Worm (Caenorhabditis elegans): Measurements from ENCODE around the gene F38B2.6.
A peak's percentile ranks its signal among the peaks of the same experiment; 100 is the strongest.

F38B2.6 gene

DNA sequence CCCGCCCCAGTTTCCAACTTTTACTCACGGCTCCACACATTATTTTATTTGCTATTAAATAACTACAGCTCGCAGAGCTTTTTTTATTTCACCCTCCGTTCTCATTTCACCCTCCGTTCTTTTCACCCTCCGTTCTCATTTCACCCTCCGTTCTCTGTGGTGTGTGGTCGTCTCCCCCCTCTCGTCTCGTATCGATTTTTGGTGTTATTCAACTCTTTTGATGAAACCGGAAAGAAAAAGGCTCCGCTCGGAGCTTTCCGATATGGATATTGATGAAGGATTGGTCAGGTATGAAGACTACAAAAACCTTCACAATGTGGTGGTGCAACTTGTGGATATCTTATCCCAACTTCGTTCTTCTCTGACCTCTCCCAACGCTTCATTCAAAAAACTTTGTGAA, 9.5 kb upstream of the F38B2.6 start:
- TF ChIP-seq nhr-76 (tag; optimal IDR thresholded peaks at IDR 0.05) (no peak), lin-39 (tag; optimal IDR thresholded peaks at IDR 0.05) (no peak), egl-5 (tag; optimal IDR thresholded peaks at IDR 0.05) (no peak), ztf-11 (tag; optimal IDR thresholded peaks at IDR 0.05) (no peak), nhr-25 (tag; optimal IDR thresholded peaks at IDR 0.05) (no peak), ceh-28 (tag; optimal IDR thresholded peaks at IDR 0.05) (no peak), lsy-12 (tag; optimal IDR thresholded peaks at IDR 0.05) (no peak), pqm-1 (tag; optimal IDR thresholded peaks at IDR 0.05) (no peak), unc-39 (tag; optimal IDR thresholded peaks at IDR 0.05) (no peak), nhr-67 (tag; optimal IDR thresholded peaks at IDR 0.05) (no peak), elt-2 (tag; optimal IDR thresholded peaks at IDR 0.05) (no peak), R02D3.7 (tag; optimal IDR thresholded peaks at IDR 0.05) (no peak), nhr-11 (tag; optimal IDR thresholded peaks at IDR 0.05) (no peak), hmg-11 (tag; optimal IDR thresholded peaks at IDR 0.05) (no peak)

ce11 chrX:11289925-11290324, 8.9 kb upstream of the F38B2.6 start:
- TF ChIP-seq nhr-28 (tag; optimal IDR thresholded peaks at IDR 0.05) (no peak), nhr-77 (tag; optimal IDR thresholded peaks at IDR 0.05) (no peak), ZK546.5 (tag; optimal IDR thresholded peaks at IDR 0.05) (no peak), aly-2 (tag; optimal IDR thresholded peaks at IDR 0.05) (no peak), egl-27 (tag; optimal IDR thresholded peaks at IDR 0.05) (no peak), eor-1 (tag; optimal IDR thresholded peaks at IDR 0.05) (no peak), skn-1 (tag; optimal IDR thresholded peaks at IDR 0.05) (no peak), ceh-16 (tag; optimal IDR thresholded peaks at IDR 0.05) (no peak), lsy-12 (tag; optimal IDR thresholded peaks at IDR 0.05) (no peak), nhr-25 (tag; optimal IDR thresholded peaks at IDR 0.05) (no peak), jun-1 (tag; optimal IDR thresholded peaks at IDR 0.05) (peak; percentile 6), lin-39 (tag; optimal IDR thresholded peaks at IDR 0.05) (no peak), pha-4 (tag; optimal IDR thresholded peaks at IDR 0.05) (no peak), ceh-9 (tag; optimal IDR thresholded peaks at IDR 0.05) (no peak), snpc-4 (tag; optimal IDR thresholded peaks at IDR 0.05) (no peak), ztf-11 (tag; optimal IDR thresholded peaks at IDR 0.05) (no peak), elt-2 (tag; optimal IDR thresholded peaks at IDR 0.05) (peak; percentile 86), sea-2 (GFP tag; optimal IDR thresholded peaks at IDR 0.05) (no peak), zag-1 (tag; optimal IDR thresholded peaks at IDR 0.05) (no peak), fkh-10 (GFP tag; optimal IDR thresholded peaks at IDR 0.05) (no peak), pqm-1 (tag; optimal IDR thresholded peaks at IDR 0.05) (peak; percentile 59), nhr-67 (tag; optimal IDR thresholded peaks at IDR 0.05) (no peak)

- TF ChIP-seq pha-4 (tag; optimal IDR thresholded peaks at IDR 0.05) (no peak), nhr-28 (tag; optimal IDR thresholded peaks at IDR 0.05) (no peak), hmg-11 (tag; optimal IDR thresholded peaks at IDR 0.05) (no peak), elt-1 (tag; optimal IDR thresholded peaks at IDR 0.05) (no peak), aly-2 (tag; optimal IDR thresholded peaks at IDR 0.05) (no peak), egl-27 (tag; optimal IDR thresholded peaks at IDR 0.05) (no peak), lin-15B (tag; optimal IDR thresholded peaks at IDR 0.05) (no peak), mdl-1 (tag; optimal IDR thresholded peaks at IDR 0.05) (no peak), unc-39 (tag; optimal IDR thresholded peaks at IDR 0.05) (no peak), R02D3.7 (tag; optimal IDR thresholded peaks at IDR 0.05) (no peak), nhr-12 (tag; optimal IDR thresholded peaks at IDR 0.05) (no peak), ceh-16 (tag; optimal IDR thresholded peaks at IDR 0.05) (no peak), nhr-11 (tag; optimal IDR thresholded peaks at IDR 0.05) (no peak), mml-1 (tag; optimal IDR thresholded peaks at IDR 0.05) (no peak), nhr-67 (tag; optimal IDR thresholded peaks at IDR 0.05) (no peak), daf-12 (tag; optimal IDR thresholded peaks at IDR 0.05) (no peak)
These were observed 6.6 kb upstream of the F38B2.6 start, which contains the start of gene F38B2.4 for ce11 chrX:11287617-11288016. Gene F38B2.4, minus strand, starts transcription at chrX:11287717.

DNA sequence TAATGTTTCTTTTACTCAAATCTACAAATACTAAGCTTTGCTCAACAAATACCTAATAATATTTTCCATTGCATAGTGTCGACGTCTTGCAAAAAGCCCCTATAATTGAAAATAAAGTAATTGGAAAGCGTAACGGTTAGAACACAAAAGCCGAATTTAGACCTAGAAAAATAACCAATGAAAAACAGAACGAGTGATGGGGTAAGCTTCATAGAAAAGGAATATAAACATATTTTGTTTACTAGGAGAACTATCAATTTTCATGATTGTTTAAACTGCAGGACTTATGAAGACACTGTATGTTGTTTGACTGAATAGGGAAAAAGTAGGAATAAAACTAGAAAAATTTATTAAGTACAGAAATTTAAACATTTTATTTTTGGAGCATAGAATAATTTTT, 5.2 kb upstream of the F38B2.6 start, which contains the start of gene F38B2.3:
F38B2.3 (minus strand) TSS at position 101 of the 400 bp plus-strand sequence.
- TF ChIP-seq ztf-4 (tag; optimal IDR thresholded peaks at IDR 0.05) (no peak), unc-62 (GFP tag; optimal IDR thresholded peaks at IDR 0.05) (no peak), ZK546.5 (tag; optimal IDR thresholded peaks at IDR 0.05) (no peak), eor-1 (tag; optimal IDR thresholded peaks at IDR 0.05) (no peak)
